Worm (Caenorhabditis elegans) whole organism, L2 larva: ENCODE data around the gene zhit-3.

Source experiments
- C34F6.9 ChIP-seq: fragments of 150-350 bp; optimal IDR thresholded peaks from 2 replicates; lab custom pipeline; 2014; ENCODE audit warnings: missing biosample characterization, missing genetic modification characterization
- F13H6.1 ChIP-seq: sonication (generic microtip); optimal IDR thresholded peaks from 2 replicates; lab custom pipeline; 2016; ENCODE audit warnings: missing genetic modification characterization, missing compliant biosample characterization
- R02D3.7 ChIP-seq: fragments of 150-350 bp; optimal IDR thresholded peaks from 2 replicates; lab custom pipeline; 2014; ENCODE audit warnings: missing biosample characterization, missing genetic modification characterization
- Y55F3AM.14 ChIP-seq: fragments of 200-800 bp; sonication (Bioruptor generic); optimal IDR thresholded peaks from 2 replicates; lab custom pipeline; 2018; ENCODE audit warnings: mild to moderate bottlenecking, missing genetic modification characterization, missing compliant biosample characterization
- ZK546.5 ChIP-seq: sonication (generic microtip); optimal IDR thresholded peaks from 2 replicates; lab custom pipeline; 2017; ENCODE audit warnings: missing biosample characterization, missing genetic modification characterization
- alr-1 ChIP-seq: fragments of 150-350 bp; optimal IDR thresholded peaks from 2 replicates; lab custom pipeline; 2014; ENCODE audit warnings: missing biosample characterization, missing genetic modification characterization
- aly-2 ChIP-seq: fragments of 150-350 bp; optimal IDR thresholded peaks from 2 replicates; lab custom pipeline; 2014; ENCODE audit warnings: missing biosample characterization, missing genetic modification characterization
- ceh-82 ChIP-seq: fragments of 150-350 bp; optimal IDR thresholded peaks from 2 replicates; lab custom pipeline; 2014; ENCODE audit warnings: missing biosample characterization, missing genetic modification characterization
- crh-2 ChIP-seq: sonication (generic microtip); optimal IDR thresholded peaks from 2 replicates; lab custom pipeline; 2017; ENCODE audit warnings: missing biosample characterization, missing genetic modification characterization
- dmd-4 ChIP-seq: sonication (generic microtip); optimal IDR thresholded peaks from 2 replicates; lab custom pipeline; 2017; ENCODE audit warnings: missing biosample characterization, missing genetic modification characterization
- egl-27 ChIP-seq: sonication (generic microtip); optimal IDR thresholded peaks from 3 replicates; lab custom pipeline; 2017; ENCODE audit warnings: missing biosample characterization, missing genetic modification reagents, missing genetic modification characterization
- elt-1 ChIP-seq: fragments of 150-350 bp; optimal IDR thresholded peaks from 2 replicates; lab custom pipeline; 2014; ENCODE audit warnings: missing biosample characterization, missing genetic modification characterization
- elt-3 ChIP-seq: sonication (generic microtip); optimal IDR thresholded peaks from 2 replicates; lab custom pipeline; 2017; ENCODE audit warnings: missing biosample characterization, missing genetic modification characterization
- fos-1 ChIP-seq: fragments of 150-350 bp; optimal IDR thresholded peaks from 2 replicates; lab custom pipeline; 2014; ENCODE audit warnings: missing biosample characterization, missing genetic modification characterization
- gmeb-1 ChIP-seq: fragments of 150-350 bp; optimal IDR thresholded peaks from 2 replicates; lab custom pipeline; 2014; ENCODE audit warnings: missing biosample characterization, missing genetic modification characterization
- lin-11 ChIP-seq: fragments of 150-350 bp; sonication (generic microtip); optimal IDR thresholded peaks from 2 replicates; lab custom pipeline; 2014; ENCODE audit warnings: missing biosample characterization, missing genetic modification characterization, inconsistent platforms, mixed read lengths
- lin-13 ChIP-seq: fragments of 150-350 bp; optimal IDR thresholded peaks from 2 replicates; lab custom pipeline; 2014; ENCODE audit warnings: missing biosample characterization, missing genetic modification reagents, missing genetic modification characterization
- lin-39 ChIP-seq: fragments of 150-350 bp; optimal IDR thresholded peaks from 2 replicates; lab custom pipeline; 2014; ENCODE audit warnings: missing biosample characterization, missing genetic modification reagents, missing genetic modification characterization
- lsy-2 ChIP-seq, 2 experiments: fragments of 150-350 bp in 1 of 2; sonication (generic microtip) in 1 of 2; optimal IDR thresholded peaks; 2 replicates each; lab custom pipeline; 2014 to 2017; ENCODE audit warnings: missing biosample characterization in 2 of 2, missing genetic modification characterization in 2 of 2
- mdl-1 ChIP-seq, 2 experiments: fragments of 150-350 bp in 1 of 2; sonication (generic microtip) in 1 of 2; optimal IDR thresholded peaks; 2 replicates each; lab custom pipeline; 2017; ENCODE audit warnings: missing biosample characterization in 2 of 2, missing genetic modification characterization in 2 of 2
- nhr-10 ChIP-seq: sonication (generic microtip); optimal IDR thresholded peaks from 2 replicates; lab custom pipeline; 2017; ENCODE audit warnings: missing biosample characterization, missing genetic modification characterization
- nhr-11 ChIP-seq: fragments of 150-350 bp; optimal IDR thresholded peaks from 2 replicates; lab custom pipeline; 2014; ENCODE audit warnings: missing biosample characterization, missing genetic modification characterization
- nhr-12 ChIP-seq: fragments of 150-350 bp; optimal IDR thresholded peaks from 2 replicates; lab custom pipeline; 2014; ENCODE audit warnings: missing biosample characterization, missing genetic modification characterization
- nhr-129 ChIP-seq: fragments of 150-350 bp; optimal IDR thresholded peaks from 2 replicates; lab custom pipeline; 2014; ENCODE audit warnings: missing biosample characterization, missing genetic modification characterization
- nhr-21 ChIP-seq: fragments of 150-350 bp; optimal IDR thresholded peaks from 2 replicates; lab custom pipeline; 2014; ENCODE audit warnings: missing biosample characterization, missing genetic modification characterization
- nhr-23 ChIP-seq: fragments of 150-350 bp; optimal IDR thresholded peaks from 2 replicates; lab custom pipeline; 2014; ENCODE audit warnings: missing biosample characterization, missing genetic modification reagents, missing genetic modification characterization
- nhr-237 ChIP-seq: fragments of 150-350 bp; optimal IDR thresholded peaks from 2 replicates; lab custom pipeline; 2014; ENCODE audit warnings: missing biosample characterization, missing genetic modification characterization
- nhr-25 ChIP-seq: fragments of 150-350 bp; sonication (generic microtip); optimal IDR thresholded peaks from 3 replicates; lab custom pipeline; 2014; ENCODE audit warnings: missing biosample characterization, missing genetic modification characterization
- sma-9 ChIP-seq, 2 experiments: fragments of 150-350 bp in 1 of 2; sonication (generic microtip) in 1 of 2; optimal IDR thresholded peaks; 2 replicates each; lab custom pipeline; 2014 to 2016; ENCODE audit warnings: missing genetic modification characterization in 2 of 2, mild to moderate bottlenecking in 1 of 2, missing biosample characterization in 1 of 2, missing compliant biosample characterization in 1 of 2, missing genetic modification reagents in 1 of 2, moderate library complexity in 1 of 2
- snpc-4 ChIP-seq: fragments of 150-350 bp; optimal IDR thresholded peaks from 2 replicates; lab custom pipeline; 2014; ENCODE audit warnings: missing biosample characterization, missing genetic modification characterization
- unc-62 ChIP-seq: fragments of 150-350 bp; optimal IDR thresholded peaks from 2 replicates; lab custom pipeline; 2014; ENCODE audit warnings: missing biosample characterization, missing genetic modification reagents, missing genetic modification characterization
- zag-1 ChIP-seq: fragments of 150-350 bp; optimal IDR thresholded peaks from 2 replicates; lab custom pipeline; 2014; ENCODE audit warnings: missing biosample characterization, missing genetic modification characterization
- ztf-11 ChIP-seq: sonication (generic microtip); optimal IDR thresholded peaks from 2 replicates; lab custom pipeline; 2017; ENCODE audit warnings: missing biosample characterization, missing genetic modification characterization
- ztf-4 ChIP-seq: fragments of 150-350 bp; optimal IDR thresholded peaks from 2 replicates; lab custom pipeline; 2014; ENCODE audit warnings: missing biosample characterization, missing genetic modification characterization

The zhit-3 gene

DNA sequence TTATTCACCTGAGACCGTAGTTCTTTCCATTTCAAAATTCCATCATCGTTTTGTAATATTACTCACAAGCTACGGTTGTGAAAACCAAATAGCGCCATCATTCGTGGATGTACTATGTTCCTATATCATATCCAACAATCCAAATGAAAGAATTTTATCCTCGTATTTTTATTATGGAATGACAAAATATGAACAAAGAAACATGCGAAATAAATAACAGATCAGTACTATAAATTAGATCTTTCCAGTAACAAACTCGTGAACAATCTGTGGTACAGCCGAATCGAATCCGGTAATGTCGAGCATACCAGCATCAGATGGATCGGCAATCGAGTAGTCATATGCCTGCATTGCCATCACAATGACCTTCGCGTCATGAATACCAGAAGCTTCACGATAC, 40.8 kb upstream of the zhit-3 start:
- TF ChIP-seq nhr-25 (tag; lab: Kevin White, UChicago) = no peak
- no peak for TF ChIP-seq fos-1 (tag; lab: Kevin White, UChicago)
- TF ChIP-seq gmeb-1 (tag; lab: Kevin White, UChicago) = no peak
- TF ChIP-seq elt-3 (tag; lab: Kevin White, UChicago) = no peak
- TF ChIP-seq unc-62 (GFP tag; lab: Kevin White, UChicago) = no peak
- no peak for TF ChIP-seq C34F6.9 (tag; lab: Kevin White, UChicago)
- no peak for TF ChIP-seq Y55F3AM.14 (GFP tag; lab: Kevin White, UChicago)
- no peak for TF ChIP-seq dmd-4
- TF ChIP-seq nhr-237 (tag; lab: Kevin White, UChicago) = no peak
- no peak for TF ChIP-seq nhr-12 (tag; lab: Kevin White, UChicago)
- no peak for TF ChIP-seq lsy-2 (tag; optimal IDR thresholded peaks at IDR 0.05; lab: Kevin White, UChicago)
- no peak for TF ChIP-seq crh-2 (tag; lab: Kevin White, UChicago)
- TF ChIP-seq lin-11 = no peak
- no peak for TF ChIP-seq nhr-129 (tag; lab: Kevin White, UChicago)
- TF ChIP-seq R02D3.7 (tag; lab: Kevin White, UChicago) = no peak
- TF ChIP-seq lin-39 (tag; lab: Kevin White, UChicago) = no peak
- TF ChIP-seq nhr-11 (tag; lab: Kevin White, UChicago) = no peak
- TF ChIP-seq, all 48 proteins: peak for 0

DNA sequence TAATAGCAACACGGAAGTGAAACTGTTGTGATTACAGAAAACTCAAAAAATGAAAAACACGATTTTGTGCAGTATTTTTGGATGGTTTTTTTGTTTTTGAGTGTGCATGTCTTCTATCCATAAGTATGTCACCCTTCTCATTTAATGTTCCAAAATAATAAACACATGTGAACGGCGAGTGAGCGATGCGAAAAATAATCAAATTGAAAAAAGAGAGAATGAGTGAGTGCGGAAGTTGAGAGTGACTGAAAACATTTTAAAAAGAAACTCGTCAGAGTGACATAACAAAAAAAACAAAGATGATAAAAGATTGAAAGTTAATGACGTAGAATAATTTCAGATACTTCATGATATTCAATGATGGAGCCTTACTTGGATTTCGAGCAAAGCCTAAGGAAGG, 37.6 kb upstream of the zhit-3 start:
- no peak for TF ChIP-seq aly-2 (tag; lab: Kevin White, UChicago)

DNA sequence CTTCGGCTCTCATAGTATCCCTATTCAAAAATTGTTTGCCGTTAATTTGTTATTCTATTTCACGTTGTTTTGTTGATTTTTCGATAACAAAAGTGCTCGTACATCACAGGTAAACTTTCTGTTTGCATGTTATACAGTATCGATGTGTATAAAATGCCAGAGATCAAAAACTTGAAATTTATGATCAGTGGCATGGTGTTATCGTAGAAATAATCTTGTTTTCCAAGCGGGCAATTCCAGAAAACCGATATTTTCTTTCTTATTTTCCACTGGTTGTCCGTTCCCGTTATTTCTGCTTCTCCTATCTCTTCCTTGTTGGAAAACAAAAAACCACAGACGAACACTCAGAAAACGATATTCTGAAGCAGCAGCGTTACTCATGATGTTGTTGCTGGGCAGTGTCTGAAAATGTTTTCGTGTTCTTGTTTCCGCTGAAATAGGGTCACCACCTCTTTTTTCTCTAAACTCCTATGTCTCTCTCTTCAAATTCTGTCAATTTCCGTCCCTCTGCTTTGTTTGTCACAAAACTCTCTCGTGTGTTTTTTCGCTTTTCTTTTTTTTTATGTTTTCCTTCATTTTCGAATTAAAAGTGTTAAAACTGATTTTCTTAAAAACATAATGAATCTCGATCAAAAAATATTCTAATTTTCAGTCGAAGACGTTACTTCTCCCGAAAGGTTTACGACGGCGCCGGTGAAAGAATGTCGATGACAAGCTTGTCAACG, 36.5 kb upstream of the zhit-3 start, which contains the start of gene akt-1:
TSS of gene akt-1 (plus strand) at position 651 of the 725 bp plus-strand sequence.
- TF ChIP-seq nhr-237 (tag; lab: Kevin White, UChicago) = no peak
- no peak for TF ChIP-seq fos-1 (tag; lab: Kevin White, UChicago)
- TF ChIP-seq nhr-21 = no peak
- TF ChIP-seq egl-27 (tag; lab: Kevin White, UChicago) = no peak
- TF ChIP-seq snpc-4 (tag; lab: Kevin White, UChicago) = no peak
- TF ChIP-seq alr-1 (tag; lab: Kevin White, UChicago) = no peak
- TF ChIP-seq lin-13 (GFP tag; lab: Kevin White, UChicago) = no peak
- TF ChIP-seq sma-9 (GFP tag; optimal IDR thresholded peaks at IDR 0.05; lab: Kevin White, UChicago) = no peak
- TF ChIP-seq sma-9 (tag; optimal IDR thresholded peaks at IDR 0.05; lab: Kevin White, UChicago) = no peak
- TF ChIP-seq mdl-1 (tag; optimal IDR thresholded peaks at IDR 0.05; lab: Kevin White, UChicago) = no peak
- no peak for TF ChIP-seq nhr-12 (tag; lab: Kevin White, UChicago)
- TF ChIP-seq lin-11 = no peak
- TF ChIP-seq F13H6.1 (tag; lab: Kevin White, UChicago) = no peak
- TF ChIP-seq nhr-129 (tag; lab: Kevin White, UChicago) = no peak
- TF ChIP-seq C34F6.9 (tag; lab: Kevin White, UChicago) = no peak
- no peak for TF ChIP-seq ztf-4 (tag; lab: Kevin White, UChicago)
- no peak for TF ChIP-seq nhr-10 (tag; lab: Kevin White, UChicago)
- no peak for TF ChIP-seq nhr-23 (tag; lab: Kevin White, UChicago)
- no peak for TF ChIP-seq ztf-11 (tag; lab: Kevin White, UChicago)
- TF ChIP-seq zag-1 (tag; lab: Kevin White, UChicago) = no peak
- TF ChIP-seq elt-1 = no peak

DNA sequence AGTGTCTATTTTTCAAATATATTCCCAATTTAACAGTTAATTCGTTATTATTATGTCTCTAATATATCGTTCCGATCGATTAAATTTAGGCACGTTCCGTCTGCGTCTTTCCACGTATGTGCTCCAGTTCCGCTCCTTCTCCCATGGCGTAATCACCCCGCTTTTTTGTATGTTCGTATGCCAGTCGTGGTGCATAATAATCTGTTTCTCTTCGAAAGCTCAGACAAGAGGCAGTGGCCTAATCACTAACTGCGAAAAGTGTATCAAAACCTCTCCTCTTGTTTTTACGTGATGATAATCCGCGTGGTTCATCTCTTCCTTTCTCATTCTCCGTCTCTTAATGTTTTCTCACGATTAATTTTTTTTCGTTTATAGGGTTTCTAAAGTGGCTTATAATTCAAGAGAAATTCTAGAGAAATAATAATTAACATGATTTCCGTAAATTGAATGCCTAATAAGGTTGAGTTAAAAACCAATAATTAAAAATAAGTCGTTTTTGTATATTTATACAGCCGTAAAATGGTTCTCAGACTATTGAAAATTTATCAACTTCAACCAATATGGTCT, 35.8 kb upstream of the zhit-3 start:
- TF ChIP-seq Y55F3AM.14 (GFP tag; lab: Kevin White, UChicago) (no peak), C34F6.9 (tag; lab: Kevin White, UChicago) (peak; percentile 37), nhr-21 (no peak), lsy-2 (tag; optimal IDR thresholded peaks at IDR 0.05; lab: Kevin White, UChicago) (peak in 1 of 2 experiments; percentile 38), crh-2 (tag; lab: Kevin White, UChicago) (no peak), nhr-129 (tag; lab: Kevin White, UChicago) (peak; percentile 32)

DNA sequence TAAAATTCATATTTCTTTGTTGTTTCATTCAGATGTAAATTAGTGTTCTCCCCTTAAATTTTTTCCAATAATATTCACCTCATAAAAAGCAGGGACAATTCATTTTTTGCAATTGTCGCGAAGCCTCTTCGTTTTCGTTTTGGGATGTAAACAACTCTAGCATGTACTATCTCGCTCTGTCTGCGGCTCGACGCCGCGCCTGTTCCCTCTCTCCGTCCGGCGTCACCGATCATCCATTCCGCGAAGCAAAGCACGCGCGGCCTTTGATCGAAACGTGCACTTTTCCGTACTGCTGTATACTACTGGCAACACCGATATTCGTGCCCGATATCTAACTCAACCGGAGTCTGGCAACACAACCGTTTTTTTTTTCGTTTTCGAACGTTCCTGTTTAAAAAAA, 35.0 kb upstream of the zhit-3 start:
- no peak for TF ChIP-seq nhr-25 (tag; lab: Kevin White, UChicago)
- peak in 1 of 2 experiments; percentile 15 for TF ChIP-seq mdl-1 (tag; optimal IDR thresholded peaks at IDR 0.05; lab: Kevin White, UChicago)
- TF ChIP-seq nhr-129 (tag; lab: Kevin White, UChicago) = no peak
- TF ChIP-seq sma-9 (GFP tag; optimal IDR thresholded peaks at IDR 0.05; lab: Kevin White, UChicago) = peak; percentile 0
- no peak for TF ChIP-seq sma-9 (tag; optimal IDR thresholded peaks at IDR 0.05; lab: Kevin White, UChicago)
- no peak for TF ChIP-seq ceh-82 (tag; lab: Kevin White, UChicago)
- TF ChIP-seq ztf-4 (tag; lab: Kevin White, UChicago) = no peak
- TF ChIP-seq ZK546.5 (tag; lab: Kevin White, UChicago) = no peak
